Fruit fly (Drosophila melanogaster) whole organism, embryonic: ENCODE data around the gene Cap-D2.

Experiments
- CG10147 ChIP-seq: fragments of 200-800 bp; sonication (Bioruptor generic); optimal IDR thresholded peaks from 2 replicates; lab custom pipeline; 2019; ENCODE audit warnings: missing biosample characterization, mild to moderate bottlenecking, missing genetic modification characterization, moderate library complexity
- CG15269 ChIP-seq: fragments of 200-800 bp; sonication (Bioruptor generic); optimal IDR thresholded peaks from 2 replicates; lab custom pipeline; 2018; ENCODE audit warnings: missing biosample characterization, mild to moderate bottlenecking, missing genetic modification characterization, moderate library complexity
- CG30431 ChIP-seq: fragments of 200-800 bp; sonication (Bioruptor generic); optimal IDR thresholded peaks from 2 replicates; lab custom pipeline; 2017; ENCODE audit warnings: missing biosample characterization, missing genetic modification characterization
- CG4730 ChIP-seq: fragments of 200-800 bp; sonication (Bioruptor generic); IDR thresholded peaks from 2 replicates; pipeline ENCODE4 v1.3.6; 2022; ENCODE audit warnings: missing biosample characterization, missing genetic modification characterization
- CG6765 ChIP-seq: fragments of 200-800 bp; sonication (Bioruptor generic); optimal IDR thresholded peaks from 3 replicates; lab custom pipeline; 2017; ENCODE audit warnings: missing biosample characterization, mild to moderate bottlenecking, missing genetic modification characterization
- CG6854 ChIP-seq: fragments of 200-800 bp; sonication (Bioruptor generic); optimal IDR thresholded peaks from 3 replicates; lab custom pipeline; 2017; ENCODE audit warnings: missing biosample characterization, mild to moderate bottlenecking, missing genetic modification characterization
- CG9609 ChIP-seq: fragments of 200-800 bp; sonication (Bioruptor generic); optimal IDR thresholded peaks from 3 replicates; lab custom pipeline; 2016; ENCODE audit warnings: missing biosample characterization, missing genetic modification characterization
- CTCF ChIP-seq: fragments of 200-800 bp; sonication (Bioruptor generic); optimal IDR thresholded peaks from 2 replicates; lab custom pipeline; 2017; ENCODE audit warnings: missing biosample characterization, mild to moderate bottlenecking, missing genetic modification characterization, moderate library complexity
- Sox102F ChIP-seq: fragments of 200-800 bp; sonication (Bioruptor generic); optimal IDR thresholded peaks from 2 replicates; lab custom pipeline; 2018; ENCODE audit warnings: missing biosample characterization, mild to moderate bottlenecking, missing genetic modification characterization, moderate library complexity
- Sry-δ ChIP-seq: fragments of 200-800 bp; sonication (Bioruptor generic); optimal IDR thresholded peaks from 2 replicates; lab custom pipeline; 2016; ENCODE audit warnings: missing biosample characterization, missing genetic modification characterization
- Trl ChIP-seq, 3 experiments: fragments of >200 bp in 2 of 3; fragments of 200-800 bp in 1 of 3; sonication (Bioruptor generic) in 1 of 3; optimal IDR thresholded peaks; 2 replicates in 1 of 3; 3 replicates in 2 of 3; lab custom pipeline; 2016 to 2017; ENCODE audit warnings: missing biosample characterization in 1 of 3, missing genetic modification characterization in 1 of 3

dm6 chr3R:29686698-29687097 lies 11.2 kb downstream of the Cap-D2 start:
- TF ChIP-seq CG30431 (GFP tag; lab: Kevin White, UChicago), result no peak
- TF ChIP-seq CG10147, result no peak
- TF ChIP-seq Sox102F (GFP tag; lab: Kevin White, UChicago), result no peak
- TF ChIP-seq Sry-δ (GFP tag; lab: Kevin White, UChicago), result no peak
- no peak for TF ChIP-seq CG6854 (GFP tag; lab: Kevin White, UChicago)
- TF ChIP-seq CG15269 (tag; lab: Kevin White, UChicago), result no peak
- TF ChIP-seq Trl (optimal IDR thresholded peaks at IDR 0.05; lab: Kevin White, UChicago), result no peak
- TF ChIP-seq Trl (GFP tag; optimal IDR thresholded peaks at IDR 0.05; lab: Kevin White, UChicago), result no peak
- no peak for TF ChIP-seq CG9609 (GFP tag; lab: Kevin White, UChicago)
- TF ChIP-seq CG4730 (GFP tag; lab: Robert Waterston, UW), result no peak
- no peak for TF ChIP-seq CTCF
- TF ChIP-seq CG6765 (GFP tag; lab: Kevin White, UChicago), result no peak
